Fruit fly (Drosophila melanogaster) whole organism, adult: ENCODE measurements around the gene Acp95EF.

Source experiments
- CG12768 ChIP-seq: fragments of 200-800 bp; sonication (Bioruptor generic); optimal IDR thresholded peaks from 2 replicates; lab custom pipeline; 2017; ENCODE audit warnings: missing biosample characterization, missing genetic modification characterization, mild to moderate bottlenecking, moderate library complexity, missing genetic modification reagents
- CG14711 ChIP-seq: fragments of 200-800 bp; sonication (Bioruptor generic); optimal IDR thresholded peaks from 2 replicates; lab custom pipeline; 2018; ENCODE audit warnings: missing biosample characterization, mild to moderate bottlenecking, missing genetic modification characterization, moderate library complexity
- CG1620 ChIP-seq: fragments of 200-800 bp; sonication (Bioruptor generic); optimal IDR thresholded peaks from 2 replicates; lab custom pipeline; 2016; ENCODE audit warnings: missing biosample characterization, missing genetic modification characterization
- CG33017 ChIP-seq: fragments of 200-800 bp; sonication (Bioruptor generic); optimal IDR thresholded peaks from 2 replicates; lab custom pipeline; 2018; ENCODE audit warnings: missing biosample characterization, mild to moderate bottlenecking, missing genetic modification characterization, moderate library complexity
- Crg-1 ChIP-seq: fragments of 200-800 bp; sonication (Bioruptor generic); optimal IDR thresholded peaks from 2 replicates; lab custom pipeline; 2016; ENCODE audit warnings: missing biosample characterization, missing genetic modification characterization
- Hr96 ChIP-seq: fragments of 200-800 bp; sonication (Bioruptor generic); optimal IDR thresholded peaks from 2 replicates; lab custom pipeline; 2016; ENCODE audit warnings: missing biosample characterization, missing genetic modification characterization
- Mnt ChIP-seq: fragments of 200-800 bp; sonication (Bioruptor generic); optimal IDR thresholded peaks from 2 replicates; lab custom pipeline; 2016; ENCODE audit warnings: missing biosample characterization, mild to moderate bottlenecking, missing genetic modification characterization
- bab1 ChIP-seq: fragments of 200-800 bp; sonication (Bioruptor generic); optimal IDR thresholded peaks from 3 replicates; lab custom pipeline; 2019; ENCODE audit warnings: missing biosample characterization, mild to moderate bottlenecking, missing genetic modification characterization, moderate library complexity
- cic ChIP-seq: fragments of 200-800 bp; sonication (Bioruptor generic); optimal IDR thresholded peaks from 2 replicates; lab custom pipeline; 2017; ENCODE audit warnings: missing biosample characterization, mild to moderate bottlenecking, missing genetic modification characterization, moderate library complexity
- cnc ChIP-seq, 2 experiments: fragments of >200 bp; optimal IDR thresholded peaks; 2 replicates each; lab custom pipeline; 2017
- kay ChIP-seq: fragments of 200-800 bp; sonication (Bioruptor generic); peaks from one replicate; lab custom pipeline; 2016; ENCODE audit warnings: missing biosample characterization, missing genetic modification characterization, borderline replicate concordance
- ovo ChIP-seq: fragments of 200-800 bp; sonication (Bioruptor generic); optimal IDR thresholded peaks from 2 replicates; lab custom pipeline; 2016; ENCODE audit warnings: missing biosample characterization, missing genetic modification characterization
- pad ChIP-seq: fragments of 200-800 bp; sonication (Bioruptor generic); optimal IDR thresholded peaks from 3 replicates; lab custom pipeline; 2017; ENCODE audit warnings: missing biosample characterization, missing genetic modification characterization, mild to moderate bottlenecking, moderate library complexity, missing genetic modification reagents
- tj ChIP-seq: fragments of 200-800 bp; sonication (Bioruptor generic); optimal IDR thresholded peaks from 3 replicates; lab custom pipeline; 2017; ENCODE audit warnings: missing biosample characterization, mild to moderate bottlenecking, missing genetic modification characterization, moderate library complexity

DNA sequence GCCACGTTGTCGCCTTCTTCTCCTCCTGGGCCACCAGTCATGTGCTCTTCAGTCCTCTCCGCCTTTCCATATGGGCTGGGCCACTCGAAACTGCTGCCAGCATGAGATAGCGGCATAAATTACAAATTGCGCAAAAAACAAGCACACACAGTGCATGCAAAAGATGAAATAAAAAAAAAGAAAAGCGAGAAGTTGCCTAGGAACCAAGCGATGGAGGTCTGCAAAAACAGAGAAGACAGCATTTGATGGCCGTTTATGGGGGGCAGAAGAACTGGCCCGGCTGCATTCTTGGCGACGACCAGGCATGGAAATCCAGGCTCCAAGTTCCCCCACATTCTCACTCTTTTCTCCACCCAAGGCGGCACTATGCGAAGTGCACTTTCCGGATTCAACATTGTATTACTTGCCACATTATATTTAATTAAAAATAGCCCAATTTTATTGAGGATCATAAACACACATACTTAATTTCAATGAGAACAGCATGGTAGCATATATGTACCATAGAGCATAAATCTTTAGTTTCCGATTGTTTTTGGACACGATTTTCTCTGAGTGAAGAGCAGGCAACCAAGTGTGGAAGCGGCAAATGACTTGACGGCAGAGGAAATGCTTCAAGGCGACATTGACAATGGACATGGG, 32.7 kb downstream of the Acp95EF start:
- TF ChIP-seq Hr96 (GFP tag; lab: Kevin White, UChicago) (no peak), CG14711 (tag; lab: Kevin White, UChicago) (no peak), tj (no peak), bab1 (GFP tag; lab: Kevin White, UChicago) (no peak), Mnt (GFP tag; lab: Kevin White, UChicago) (no peak), cnc (optimal IDR thresholded peaks at IDR 0.05; lab: Kevin White, UChicago) (no peak), ovo (GFP tag; lab: Kevin White, UChicago) (no peak), CG1620 (GFP tag; lab: Kevin White, UChicago) (no peak), cic (GFP tag; lab: Kevin White, UChicago) (no peak), CG33017 (tag; lab: Kevin White, UChicago) (no peak), CG12768 (GFP tag; lab: Kevin White, UChicago) (no peak), pad (GFP tag; lab: Kevin White, UChicago) (no peak), Crg-1 (GFP tag; lab: Kevin White, UChicago) (no peak), kay (no peak)
